Fruit fly (Drosophila melanogaster) whole organism, embryonic: Measurements from ENCODE around the gene CG6465.

Source experiments
- Atf3 ChIP-seq: fragments of 200-800 bp; sonication (Bioruptor generic); optimal IDR thresholded peaks from 3 replicates; lab custom pipeline; 2016; ENCODE audit warnings: missing biosample characterization, missing genetic modification characterization
- BEAF-32 ChIP-seq: fragments of 200-800 bp; sonication (Bioruptor generic); optimal IDR thresholded peaks from 3 replicates; lab custom pipeline; 2017; ENCODE audit warnings: missing biosample characterization, missing genetic modification characterization, mild to moderate bottlenecking, moderate library complexity, missing genetic modification reagents
- Bdp1 ChIP-seq: fragments of 200-800 bp; sonication (Bioruptor generic); optimal IDR thresholded peaks from 3 replicates; lab custom pipeline; 2016; ENCODE audit warnings: missing biosample characterization, missing genetic modification characterization
- CG10267 ChIP-seq: fragments of 200-800 bp; sonication (Bioruptor generic); optimal IDR thresholded peaks from 2 replicates; lab custom pipeline; 2018; ENCODE audit warnings: missing biosample characterization, mild to moderate bottlenecking, missing genetic modification characterization, moderate library complexity
- CG11398 ChIP-seq: fragments of 200-800 bp; sonication (Bioruptor generic); optimal IDR thresholded peaks from 2 replicates; lab custom pipeline; 2016; ENCODE audit warnings: missing biosample characterization, missing genetic modification characterization
- CG11504 ChIP-seq: fragments of 200-800 bp; sonication (Bioruptor generic); optimal IDR thresholded peaks from 3 replicates; lab custom pipeline; 2019; ENCODE audit warnings: missing biosample characterization, mild to moderate bottlenecking, missing genetic modification characterization, moderate library complexity
- CG1233 ChIP-seq: fragments of 200-800 bp; sonication (Bioruptor generic); optimal IDR thresholded peaks from 4 replicates; lab custom pipeline; 2018; ENCODE audit warnings: missing biosample characterization, mild to moderate bottlenecking, missing genetic modification characterization
- CG15514 ChIP-seq: fragments of 200-800 bp; sonication (Bioruptor generic); optimal IDR thresholded peaks from 3 replicates; lab custom pipeline; 2017; ENCODE audit warnings: missing biosample characterization, missing genetic modification characterization, mild to moderate bottlenecking, moderate library complexity, missing genetic modification reagents
- CG17612 ChIP-seq: fragments of 200-800 bp; sonication (Bioruptor generic); IDR thresholded peaks from 2 replicates; pipeline ENCODE4 v1.3.6; 2022; ENCODE audit warnings: missing biosample characterization, missing genetic modification characterization
- CG2116 ChIP-seq: fragments of 200-800 bp; sonication (Bioruptor generic); optimal IDR thresholded peaks from 3 replicates; lab custom pipeline; 2018; ENCODE audit warnings: missing biosample characterization, mild to moderate bottlenecking, missing genetic modification characterization
- CG32532 ChIP-seq: fragments of 200-800 bp; sonication (Bioruptor generic); IDR thresholded peaks from 2 replicates; pipeline ENCODE4 v1.3.6; 2022; ENCODE audit warnings: missing biosample characterization, missing genetic modification characterization
- CG34224 ChIP-seq: fragments of 200-800 bp; sonication (Bioruptor generic); IDR thresholded peaks from 3 replicates; pipeline ENCODE4 v1.3.6; 2022; ENCODE audit warnings: missing biosample characterization, missing genetic modification characterization; ENCODE audit not compliant: partially characterized antibody
- CG4617 ChIP-seq: fragments of 200-800 bp; sonication (Bioruptor generic); optimal IDR thresholded peaks from 3 replicates; lab custom pipeline; 2016; ENCODE audit warnings: missing biosample characterization, missing genetic modification characterization, borderline replicate concordance
- CG4707 ChIP-seq: fragments of 200-800 bp; sonication (Bioruptor generic); optimal IDR thresholded peaks from 2 replicates; lab custom pipeline; 2018; ENCODE audit warnings: missing biosample characterization, mild to moderate bottlenecking, missing genetic modification characterization, moderate library complexity
- CG6272 ChIP-seq: fragments of 200-800 bp; sonication (Bioruptor generic); IDR thresholded peaks from 2 replicates; pipeline ENCODE4 v1.3.6; 2022; ENCODE audit warnings: missing biosample characterization, missing genetic modification characterization
- CG6683 ChIP-seq: fragments of 200-800 bp; sonication (Bioruptor generic); optimal IDR thresholded peaks from 2 replicates; lab custom pipeline; 2017; ENCODE audit warnings: missing biosample characterization, mild to moderate bottlenecking, missing genetic modification characterization, missing genetic modification reagents
- CG6791 ChIP-seq: fragments of 200-800 bp; sonication (Bioruptor generic); IDR thresholded peaks from 3 replicates; pipeline ENCODE4 v1.3.6; 2022; ENCODE audit warnings: missing biosample characterization, missing genetic modification characterization; ENCODE audit not compliant: partially characterized antibody
- CG7839 ChIP-seq: fragments of 200-800 bp; sonication (Bioruptor generic); optimal IDR thresholded peaks from 3 replicates; lab custom pipeline; 2018; ENCODE audit warnings: missing biosample characterization, mild to moderate bottlenecking, missing genetic modification characterization, moderate library complexity
- CG7963 ChIP-seq: fragments of 200-800 bp; sonication (Bioruptor generic); IDR thresholded peaks from 3 replicates; pipeline ENCODE4 v1.3.6; 2022; ENCODE audit warnings: missing biosample characterization, missing genetic modification characterization; ENCODE audit not compliant: partially characterized antibody
- CG8944 ChIP-seq: fragments of 200-800 bp; sonication (Bioruptor generic); optimal IDR thresholded peaks from 3 replicates; lab custom pipeline; 2016; ENCODE audit warnings: missing biosample characterization, missing genetic modification characterization
- CG9817 ChIP-seq: fragments of 200-800 bp; sonication (Bioruptor generic); optimal IDR thresholded peaks from 2 replicates; lab custom pipeline; 2018; ENCODE audit warnings: missing biosample characterization, mild to moderate bottlenecking, missing genetic modification characterization, moderate library complexity
- CG9876 ChIP-seq: fragments of 200-800 bp; sonication (Bioruptor generic); optimal IDR thresholded peaks from 2 replicates; lab custom pipeline; 2016; ENCODE audit warnings: missing biosample characterization, missing genetic modification characterization
- D19B ChIP-seq: fragments of 200-800 bp; sonication (Bioruptor generic); optimal IDR thresholded peaks from 2 replicates; lab custom pipeline; 2017; ENCODE audit warnings: missing biosample characterization, mild to moderate bottlenecking, missing genetic modification characterization
- Dbx ChIP-seq: fragments of 200-800 bp; sonication (Bioruptor generic); IDR thresholded peaks from 3 replicates; pipeline ENCODE4 v1.3.6; 2022; ENCODE audit warnings: missing biosample characterization, missing genetic modification characterization
- Ets65A ChIP-seq: fragments of 200-800 bp; sonication (Bioruptor generic); peaks from one replicate; lab custom pipeline; 2016; ENCODE audit warnings: missing biosample characterization, missing genetic modification characterization
- Neu2 ChIP-seq: fragments of 200-800 bp; sonication (Bioruptor generic); optimal IDR thresholded peaks from 3 replicates; lab custom pipeline; 2016; ENCODE audit warnings: missing biosample characterization, missing genetic modification characterization, borderline replicate concordance
- Rx ChIP-seq: fragments of 200-800 bp; sonication (Bioruptor generic); IDR thresholded peaks from 2 replicates; pipeline ENCODE4 v1.3.6; 2022; ENCODE audit warnings: missing biosample characterization, missing genetic modification characterization
- ab ChIP-seq: fragments of 200-800 bp; sonication (Bioruptor generic); optimal IDR thresholded peaks from 2 replicates; lab custom pipeline; 2016; ENCODE audit warnings: missing biosample characterization, missing genetic modification characterization
- br ChIP-seq: fragments of >200 bp; optimal IDR thresholded peaks from 2 replicates; lab custom pipeline; 2017
- btn ChIP-seq: fragments of 200-800 bp; sonication (Bioruptor generic); optimal IDR thresholded peaks from 2 replicates; lab custom pipeline; 2016; ENCODE audit warnings: missing biosample characterization, missing genetic modification characterization
- caup ChIP-seq: fragments of 200-800 bp; sonication (Bioruptor generic); optimal IDR thresholded peaks from 3 replicates; lab custom pipeline; 2017; ENCODE audit warnings: missing biosample characterization, mild to moderate bottlenecking, missing genetic modification characterization, moderate library complexity; ENCODE audit not compliant: severe bottlenecking
- ci ChIP-seq: fragments of 200-800 bp; sonication (Bioruptor generic); IDR thresholded peaks from 3 replicates; pipeline ENCODE4 v1.3.6; 2022; ENCODE audit warnings: missing biosample characterization, missing genetic modification characterization
- crol ChIP-seq: fragments of 200-800 bp; sonication (Bioruptor generic); IDR thresholded peaks from 2 replicates; pipeline ENCODE4 v1.3.6; 2022; ENCODE audit warnings: missing biosample characterization, missing genetic modification characterization
- fd3F ChIP-seq: fragments of 200-800 bp; sonication (Bioruptor generic); optimal IDR thresholded peaks from 2 replicates; lab custom pipeline; 2018; ENCODE audit warnings: missing biosample characterization, mild to moderate bottlenecking, missing genetic modification characterization, moderate library complexity
- fu2 ChIP-seq: fragments of 200-800 bp; sonication (Bioruptor generic); optimal IDR thresholded peaks from 2 replicates; lab custom pipeline; 2016; ENCODE audit warnings: missing biosample characterization, missing genetic modification characterization
- gce ChIP-seq: fragments of 200-800 bp; sonication (Bioruptor generic); IDR thresholded peaks from 3 replicates; pipeline ENCODE4 v1.3.6; 2022; ENCODE audit warnings: missing biosample characterization, missing genetic modification characterization
- gro ChIP-seq: fragments of 200-800 bp; sonication (Bioruptor generic); optimal IDR thresholded peaks from 2 replicates; lab custom pipeline; 2016; ENCODE audit warnings: missing biosample characterization, missing genetic modification characterization
- lilli ChIP-seq: fragments of 200-800 bp; sonication (Bioruptor generic); optimal IDR thresholded peaks from 3 replicates; lab custom pipeline; 2016; ENCODE audit warnings: missing biosample characterization, missing genetic modification characterization
- onecut ChIP-seq: fragments of 200-800 bp; sonication (Bioruptor generic); IDR thresholded peaks from 2 replicates; pipeline ENCODE4 v1.3.6; 2022; ENCODE audit warnings: missing biosample characterization, missing genetic modification characterization
- repo ChIP-seq: fragments of 200-800 bp; sonication (Bioruptor generic); optimal IDR thresholded peaks from 2 replicates; lab custom pipeline; 2016; ENCODE audit warnings: missing biosample characterization, missing genetic modification characterization
- sd ChIP-seq: fragments of 200-800 bp; sonication (Bioruptor generic); optimal IDR thresholded peaks from 3 replicates; lab custom pipeline; 2018; ENCODE audit warnings: missing biosample characterization, mild to moderate bottlenecking, missing genetic modification characterization, moderate library complexity
- so ChIP-seq: fragments of 200-800 bp; sonication (Bioruptor generic); IDR thresholded peaks from 3 replicates; pipeline ENCODE4 v1.3.6; 2022; ENCODE audit warnings: missing biosample characterization, missing genetic modification characterization
- sr ChIP-seq: fragments of 200-800 bp; sonication (Bioruptor generic); IDR thresholded peaks from 3 replicates; pipeline ENCODE4 v1.3.6; 2022; ENCODE audit warnings: missing biosample characterization, missing genetic modification characterization
- sug ChIP-seq: fragments of 200-800 bp; optimal IDR thresholded peaks from 2 replicates; lab custom pipeline; 2019; ENCODE audit warnings: missing biosample characterization, mild to moderate bottlenecking, missing genetic modification characterization, moderate library complexity
- tgo ChIP-seq: fragments of 200-800 bp; sonication (Bioruptor generic); IDR thresholded peaks from 3 replicates; pipeline ENCODE4 v1.3.6; 2022; ENCODE audit warnings: missing biosample characterization, missing genetic modification characterization
- tio ChIP-seq: fragments of 200-800 bp; sonication (Bioruptor generic); optimal IDR thresholded peaks from 2 replicates; lab custom pipeline; 2017; ENCODE audit warnings: missing biosample characterization, missing genetic modification characterization, inconsistent platforms
- tll ChIP-seq, 2 experiments: fragments of 200-800 bp in 1 of 2; fragments of >200 bp in 1 of 2; sonication (Bioruptor generic) in 1 of 2; optimal IDR thresholded peaks; 2 replicates each; lab custom pipeline; 2017 to 2019; ENCODE audit warnings: missing biosample characterization in 2 of 2, missing genetic modification characterization in 2 of 2, mild to moderate bottlenecking in 1 of 2, moderate library complexity in 1 of 2
- toy ChIP-seq: fragments of 200-800 bp; sonication (Bioruptor generic); IDR thresholded peaks from 2 replicates; pipeline ENCODE4 v1.3.6; 2022; ENCODE audit warnings: missing biosample characterization, missing genetic modification characterization
- vfl ChIP-seq: fragments of 200-800 bp; sonication (Bioruptor generic); optimal IDR thresholded peaks from 2 replicates; lab custom pipeline; 2016; ENCODE audit warnings: missing biosample characterization, missing genetic modification characterization
- wek ChIP-seq: fragments of 200-800 bp; sonication (Bioruptor generic); optimal IDR thresholded peaks from 3 replicates; lab custom pipeline; 2018; ENCODE audit warnings: missing biosample characterization, mild to moderate bottlenecking, missing genetic modification characterization, moderate library complexity
- zfh2 ChIP-seq: fragments of 200-800 bp; sonication (Bioruptor generic); optimal IDR thresholded peaks from 2 replicates; lab custom pipeline; 2016; ENCODE audit warnings: missing biosample characterization, missing genetic modification characterization

The CG6465 gene

DNA sequence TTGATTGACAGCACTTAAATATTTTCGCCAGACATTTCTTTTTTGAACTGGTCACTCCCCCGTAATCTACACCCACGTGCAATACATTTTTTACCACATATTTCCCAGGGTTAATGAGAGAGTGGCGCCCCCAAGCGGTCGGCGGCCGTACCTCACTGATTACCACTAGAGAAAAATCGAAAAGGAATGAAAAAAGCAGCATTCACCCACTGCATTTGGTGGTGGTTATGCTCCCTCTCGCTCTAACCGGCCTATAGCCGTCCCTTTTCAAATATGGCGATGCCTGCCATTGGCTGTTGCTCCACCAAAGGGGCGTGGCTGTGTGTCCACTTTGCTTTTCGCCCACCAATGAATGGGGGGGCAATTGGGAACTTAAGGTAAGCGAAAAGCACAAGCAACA is 12.1 kb downstream of the CG6465 start (continued):
- TF ChIP-seq CG17612 (no peak), toy (GFP tag; lab: Robert Waterston, UW) (no peak), CG8944 (GFP tag; lab: Kevin White, UChicago) (no peak), tll (GFP tag; optimal IDR thresholded peaks at IDR 0.05; lab: Kevin White, UChicago) (no peak), BEAF-32 (no peak), crol (GFP tag; lab: Robert Waterston, UW) (0 out of 2 replicates have a peak, but pooled peaks have one; percentile 24), CG34224 (GFP tag; lab: Robert Waterston, UW) (no peak), CG6683 (no peak), CG11504 (tag; lab: Kevin White, UChicago) (peak; percentile 58), repo (GFP tag; lab: Kevin White, UChicago) (peak; percentile 59), fu2 (no peak), ab (GFP tag; lab: Kevin White, UChicago) (no peak), CG4707 (GFP tag; lab: Kevin White, UChicago) (peak; percentile 80), wek (GFP tag; lab: Kevin White, UChicago) (peak; percentile 55), lilli (GFP tag; lab: Kevin White, UChicago) (no peak), caup (GFP tag; lab: Kevin White, UChicago) (peak; percentile 56), Neu2 (GFP tag; lab: Kevin White, UChicago) (peak; percentile 99), Dbx (GFP tag; lab: Robert Waterston, UW) (no peak), tio (no peak), CG4617 (GFP tag; lab: Kevin White, UChicago) (no peak), gro (GFP tag; lab: Kevin White, UChicago) (no peak), Ets65A (no peak), Bdp1 (GFP tag; lab: Kevin White, UChicago) (no peak), CG11398 (GFP tag; lab: Kevin White, UChicago) (peak; percentile 42), CG32532 (GFP tag; lab: Robert Waterston, UW) (peak; percentile 53; the same call in 1 of the 2 replicates), Rx (GFP tag; lab: Robert Waterston, UW) (no peak), ci (GFP tag; lab: Robert Waterston, UW) (peak; percentile 90), br (lab: Kevin White, UChicago) (no peak), fd3F (GFP tag; lab: Kevin White, UChicago) (no peak), CG7839 (tag; lab: Kevin White, UChicago) (peak; percentile 32), sug (tag; lab: Kevin White, UChicago) (no peak), so (GFP tag; lab: Robert Waterston, UW) (peak; percentile 66; the same call in 2 of the 3 replicates), onecut (GFP tag; lab: Robert Waterston, UW) (peak; percentile 91), CG2116 (peak; percentile 28), CG6272 (GFP tag; lab: Robert Waterston, UW) (no peak), gce (GFP tag; lab: Robert Waterston, UW) (peak; percentile 77; the same call in 2 of the 3 replicates), CG7963 (GFP tag; lab: Robert Waterston, UW) (no peak), CG6791 (GFP tag; lab: Robert Waterston, UW) (peak; percentile 40; the same call in 2 of the 3 replicates), CG10267 (tag; lab: Kevin White, UChicago) (peak; percentile 34), CG15514 (GFP tag; lab: Kevin White, UChicago) (peak; percentile 33), sr (GFP tag; lab: Robert Waterston, UW) (peak; percentile 90), zfh2 (GFP tag; lab: Kevin White, UChicago) (no peak), sd (tag; lab: Kevin White, UChicago) (peak; percentile 50), CG9817 (tag; lab: Kevin White, UChicago) (no peak), D19B (GFP tag; lab: Kevin White, UChicago) (no peak), Atf3 (peak; percentile 46), btn (GFP tag; lab: Kevin White, UChicago) (no peak), vfl (GFP tag; lab: Kevin White, UChicago) (no peak), tgo (GFP tag; lab: Robert Waterston, UW) (peak; percentile 44), CG1233 (GFP tag; lab: Kevin White, UChicago) (peak; percentile 68), CG9876 (GFP tag; lab: Kevin White, UChicago) (no peak)
